Fruit fly (Drosophila melanogaster): ENCODE data around the gene rump.

Gene rump

DNA sequence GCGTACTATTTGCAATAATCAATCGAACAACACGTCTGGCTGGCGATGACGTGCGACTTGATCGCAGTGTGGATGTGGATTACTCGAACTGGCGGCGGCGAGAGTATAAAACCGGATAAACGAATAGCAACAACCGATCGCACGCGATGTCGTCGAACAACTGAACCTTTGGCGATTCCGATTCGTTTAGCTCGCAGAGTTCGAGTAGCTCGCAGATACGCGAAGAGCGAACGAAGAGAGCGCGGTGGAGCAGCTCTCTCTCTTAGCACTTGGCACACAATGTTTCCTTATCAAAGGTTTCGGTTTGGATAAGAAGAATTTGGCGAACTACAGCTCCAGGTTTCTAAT lies 7.7 kb downstream of the rump start, which contains the start of gene RhoL (continued):
- TF ChIP-seq CG13624 (GFP tag; optimal IDR thresholded peaks at IDR 0.05): peak; percentile 54
- TF ChIP-seq CG3163 (GFP tag; optimal IDR thresholded peaks at IDR 0.05): peak; percentile 98
- TF ChIP-seq CG34422 (GFP tag; IDR thresholded peaks at IDR 0.05): peak; percentile 39; the same call in 1 of the 3 replicates
- no peak for TF ChIP-seq CG11085 (GFP tag; IDR thresholded peaks at IDR 0.05)
- TF ChIP-seq CG12391 (tag; optimal IDR thresholded peaks at IDR 0.05): no peak
- TF ChIP-seq CG34224 (GFP tag; IDR thresholded peaks at IDR 0.05; ENCODE audit: partially characterized antibody): peak; percentile 35; the same call in 2 of the 3 replicates
- peak; percentile 64 for TF ChIP-seq CrebB (tag; optimal IDR thresholded peaks at IDR 0.05)
- TF ChIP-seq CG17385 (GFP tag; optimal IDR thresholded peaks at IDR 0.05): peak; percentile 43
- TF ChIP-seq CG13296 (GFP tag; optimal IDR thresholded peaks at IDR 0.05): peak; percentile 54
- TF ChIP-seq Dip3 (GFP tag; optimal IDR thresholded peaks at IDR 0.05): no peak
- no peak for TF ChIP-seq klu (GFP tag; IDR thresholded peaks at IDR 0.05)
- TF ChIP-seq CG15514 (GFP tag; optimal IDR thresholded peaks at IDR 0.05): peak; percentile 20
- no peak for TF ChIP-seq CG12155 (GFP tag; optimal IDR thresholded peaks at IDR 0.05)
- no peak for TF ChIP-seq CG13123 (GFP tag; optimal IDR thresholded peaks at IDR 0.05)
- TF ChIP-seq Rfx (GFP tag; IDR thresholded peaks at IDR 0.05): peak; percentile 40; the same call in 1 of the 2 replicates
- TF ChIP-seq CG5180 (GFP tag; optimal IDR thresholded peaks at IDR 0.05): peak; percentile 87
- peak; percentile 57; the same call in 1 of the 2 replicates for TF ChIP-seq CG42726 (GFP tag; IDR thresholded peaks at IDR 0.05; ENCODE audit: partially characterized antibody)
- no peak for TF ChIP-seq pnt (GFP tag; optimal IDR thresholded peaks at IDR 0.05)
- TF ChIP-seq Adf1 (GFP tag; IDR thresholded peaks at IDR 0.05): peak; percentile 43; the same call in 1 of the 2 replicates
- TF ChIP-seq CG8359 (GFP tag; optimal IDR thresholded peaks at IDR 0.05; ENCODE audit: borderline replicate concordance): peak; percentile 11
- 0 out of 2 replicates have a peak, but pooled peaks have one; percentile 23 for TF ChIP-seq CG1024 (GFP tag; IDR thresholded peaks at IDR 0.05)
- TF ChIP-seq CHES-1-like (GFP tag; optimal IDR thresholded peaks at IDR 0.05): peak; percentile 20
- TF ChIP-seq Drgx (GFP tag; IDR thresholded peaks at IDR 0.05): peak; percentile 45; the same call in 1 of the 2 replicates
- peak; percentile 39 for TF ChIP-seq vvl (GFP tag; IDR thresholded peaks at IDR 0.05)
- no peak for TF ChIP-seq HLH54F (GFP tag; optimal IDR thresholded peaks at IDR 0.05)
- no peak for TF ChIP-seq ranshi (GFP tag; IDR thresholded peaks at IDR 0.05)
- TF ChIP-seq CG12071 (GFP tag; optimal IDR thresholded peaks at IDR 0.05): peak; percentile 60
- TF ChIP-seq cas (GFP tag; IDR thresholded peaks at IDR 0.05): no peak
- peak; percentile 33; the same call in 1 of the 2 replicates for TF ChIP-seq onecut (GFP tag; IDR thresholded peaks at IDR 0.05)
- peak; percentile 83 for TF ChIP-seq mirr (GFP tag; optimal IDR thresholded peaks at IDR 0.05)
- no peak for TF ChIP-seq Hmr (GFP tag; optimal IDR thresholded peaks at IDR 0.05)
- no peak for TF ChIP-seq tll (GFP tag; optimal IDR thresholded peaks at IDR 0.05)
- TF ChIP-seq phol (tag; optimal IDR thresholded peaks at IDR 0.05): no peak
- TF ChIP-seq CG7963 (GFP tag; IDR thresholded peaks at IDR 0.05; ENCODE audit: partially characterized antibody): no peak
- TF ChIP-seq nom (GFP tag; optimal IDR thresholded peaks at IDR 0.05): peak; percentile 76
- peak; percentile 48 for TF ChIP-seq tap (tag; optimal IDR thresholded peaks at IDR 0.05)
- no peak for TF ChIP-seq Blimp-1 (GFP tag; optimal IDR thresholded peaks at IDR 0.05)
- peak; percentile 41 for TF ChIP-seq kah (GFP tag; optimal IDR thresholded peaks at IDR 0.05)
- TF ChIP-seq zen2 (GFP tag; IDR thresholded peaks at IDR 0.05; ENCODE audit: partially characterized antibody): peak; percentile 50; the same call in 2 of the 3 replicates
- no peak for TF ChIP-seq CG14965 (GFP tag; optimal IDR thresholded peaks at IDR 0.05; ENCODE audit: borderline replicate concordance)
- TF ChIP-seq sug (tag; optimal IDR thresholded peaks at IDR 0.05): peak; percentile 42
- no peak for TF ChIP-seq CG7786 (GFP tag; optimal IDR thresholded peaks at IDR 0.05)
- TF ChIP-seq CG8924 (tag; optimal IDR thresholded peaks at IDR 0.05): peak; percentile 20
- TF ChIP-seq tin (GFP tag; optimal IDR thresholded peaks at IDR 0.05): no peak
- peak; percentile 37 for TF ChIP-seq chn (GFP tag; optimal IDR thresholded peaks at IDR 0.05)
- no peak for TF ChIP-seq nerfin-2 (GFP tag; IDR thresholded peaks at IDR 0.05; ENCODE audit: partially characterized antibody)
- TF ChIP-seq bowl (GFP tag; IDR thresholded peaks at IDR 0.05): peak; percentile 70
- TF ChIP-seq CG10959 (GFP tag; IDR thresholded peaks at IDR 0.05): no peak
- 0 out of 2 replicates have a peak, but pooled peaks have one; percentile 21 for TF ChIP-seq NFAT (GFP tag; IDR thresholded peaks at IDR 0.05)
- TF ChIP-seq CG13894 (tag; optimal IDR thresholded peaks at IDR 0.05): peak; percentile 18
